Fruit fly (Drosophila melanogaster): ENCODE results near the gene CG32262.

DNA sequence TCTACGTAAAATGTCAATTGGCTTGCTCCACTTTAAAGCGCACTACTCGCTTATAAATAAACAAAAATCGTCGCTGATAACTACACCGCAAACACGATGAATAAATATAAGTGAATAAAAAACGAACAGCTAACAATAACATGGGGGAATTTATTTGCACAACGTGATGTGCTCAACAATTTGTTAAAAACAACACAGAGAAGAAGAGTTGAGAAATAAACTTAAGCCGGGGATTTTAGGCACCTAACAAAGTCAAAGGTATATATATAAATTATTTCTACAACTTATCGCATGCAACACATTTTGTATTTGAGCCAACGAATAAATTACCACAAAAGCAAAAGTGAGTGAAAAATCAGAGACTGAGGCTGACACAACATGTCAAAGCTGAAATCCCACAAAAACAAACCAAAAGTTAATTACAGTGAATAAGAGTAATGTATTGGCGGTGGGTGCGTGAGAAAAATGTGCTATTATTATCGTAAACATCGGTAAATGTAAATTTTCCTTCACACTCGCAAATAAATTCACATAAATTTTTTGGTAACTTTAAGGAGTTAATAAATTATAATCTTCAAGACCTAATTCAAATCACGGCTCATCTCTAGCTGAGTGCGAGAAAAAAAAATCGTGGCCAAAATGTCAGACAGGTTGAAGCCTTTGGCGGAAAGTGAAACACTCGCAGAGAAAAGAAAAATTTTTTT lies 37.6 kb downstream of the CG32262 start:
- TF ChIP-seq CG7368 (GFP tag; optimal IDR thresholded peaks at IDR 0.05) (no peak), Blimp-1 (GFP tag; optimal IDR thresholded peaks at IDR 0.05) (no peak), CG16779 (tag; optimal IDR thresholded peaks at IDR 0.05) (no peak), CG1621 (tag; optimal IDR thresholded peaks at IDR 0.05) (no peak), Lpt (GFP tag; optimal IDR thresholded peaks at IDR 0.05) (peak; percentile 56)

Measured in whole organism, prepupa.